Worm (Caenorhabditis elegans): Measurements from ENCODE around the gene T26H8.4.

DNA sequence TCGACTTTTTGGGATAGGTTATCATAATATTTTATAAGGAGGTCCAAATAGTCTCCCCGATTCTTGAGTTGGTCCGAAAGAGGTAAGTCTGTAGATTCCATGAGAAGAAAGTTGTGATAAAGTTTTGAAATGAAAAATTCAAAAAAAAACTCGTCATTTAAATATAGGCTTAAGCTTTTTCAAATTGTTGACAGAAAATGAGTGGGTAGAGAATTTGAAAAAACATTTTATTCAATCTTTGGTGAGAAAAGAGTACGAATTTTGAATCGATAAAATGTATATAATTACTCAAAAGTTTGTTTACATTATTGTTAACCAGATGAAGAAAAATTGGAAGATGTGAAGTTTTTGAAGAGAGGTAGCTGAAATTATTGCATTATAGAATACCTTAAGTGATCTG, 1.1 kb downstream of the T26H8.4 start, which contains the start of gene T26H8.5:
- TF ChIP-seq ceh-6 (GFP tag; optimal IDR thresholded peaks at IDR 0.05): no peak
- TF ChIP-seq fax-1 (tag; optimal IDR thresholded peaks at IDR 0.05): no peak
- no peak for TF ChIP-seq pag-3 (tag; optimal IDR thresholded peaks at IDR 0.05; ENCODE audit: borderline replicate concordance)
- no peak for TF ChIP-seq ets-4 (tag; optimal IDR thresholded peaks at IDR 0.05)
- TF ChIP-seq mec-3 (tag; optimal IDR thresholded peaks at IDR 0.05; ENCODE audit: borderline replicate concordance): no peak
- no peak for TF ChIP-seq fkh-10 (GFP tag; optimal IDR thresholded peaks at IDR 0.05)
- TF ChIP-seq ama-1 (optimal IDR thresholded peaks at IDR 0.05): no peak
- TF ChIP-seq C08G9.2 (tag; optimal IDR thresholded peaks at IDR 0.05): no peak
- TF ChIP-seq pqm-1 (tag; optimal IDR thresholded peaks at IDR 0.05): no peak
- TF ChIP-seq nfya-1 (tag; optimal IDR thresholded peaks at IDR 0.05): no peak
- no peak for TF ChIP-seq dmd-4 (tag; optimal IDR thresholded peaks at IDR 0.05; ENCODE audit: borderline replicate concordance)
